Worm (Caenorhabditis elegans) whole organism, L2 larva: Measurements from ENCODE around the gene srt-4.
"Not testable (repeated sequence)": the region's sequence is repeated elsewhere in the genome, so short reads cannot be mapped to it uniquely, and the experiment has no call there.

Source experiments
- ZK546.5 ChIP-seq: sonication (generic microtip); optimal IDR thresholded peaks from 2 replicates; lab custom pipeline; 2017; ENCODE audit warnings: missing biosample characterization, missing genetic modification characterization
- aly-2 ChIP-seq: fragments of 150-350 bp; optimal IDR thresholded peaks from 2 replicates; lab custom pipeline; 2014; ENCODE audit warnings: missing biosample characterization, missing genetic modification characterization
- ama-1 ChIP-seq: fragments of 150-350 bp; optimal IDR thresholded peaks from 2 replicates; lab custom pipeline; 2018; ENCODE audit warnings: inconsistent platforms
- ceh-82 ChIP-seq: fragments of 150-350 bp; optimal IDR thresholded peaks from 2 replicates; lab custom pipeline; 2014; ENCODE audit warnings: missing biosample characterization, missing genetic modification characterization
- dmd-4 ChIP-seq: sonication (generic microtip); optimal IDR thresholded peaks from 2 replicates; lab custom pipeline; 2017; ENCODE audit warnings: missing biosample characterization, missing genetic modification characterization
- elt-1 ChIP-seq: fragments of 150-350 bp; optimal IDR thresholded peaks from 2 replicates; lab custom pipeline; 2014; ENCODE audit warnings: missing biosample characterization, missing genetic modification characterization
- fos-1 ChIP-seq: fragments of 150-350 bp; optimal IDR thresholded peaks from 2 replicates; lab custom pipeline; 2014; ENCODE audit warnings: missing biosample characterization, missing genetic modification characterization
- mdl-1 ChIP-seq, 2 experiments: fragments of 150-350 bp in 1 of 2; sonication (generic microtip) in 1 of 2; optimal IDR thresholded peaks; 2 replicates each; lab custom pipeline; 2017; ENCODE audit warnings: missing biosample characterization in 2 of 2, missing genetic modification characterization in 2 of 2
- nhr-10 ChIP-seq: sonication (generic microtip); optimal IDR thresholded peaks from 2 replicates; lab custom pipeline; 2017; ENCODE audit warnings: missing biosample characterization, missing genetic modification characterization
- nhr-11 ChIP-seq: fragments of 150-350 bp; optimal IDR thresholded peaks from 2 replicates; lab custom pipeline; 2014; ENCODE audit warnings: missing biosample characterization, missing genetic modification characterization
- nhr-12 ChIP-seq: fragments of 150-350 bp; optimal IDR thresholded peaks from 2 replicates; lab custom pipeline; 2014; ENCODE audit warnings: missing biosample characterization, missing genetic modification characterization
- nhr-237 ChIP-seq: fragments of 150-350 bp; optimal IDR thresholded peaks from 2 replicates; lab custom pipeline; 2014; ENCODE audit warnings: missing biosample characterization, missing genetic modification characterization
- zag-1 ChIP-seq: fragments of 150-350 bp; optimal IDR thresholded peaks from 2 replicates; lab custom pipeline; 2014; ENCODE audit warnings: missing biosample characterization, missing genetic modification characterization
- ztf-1 ChIP-seq: fragments of 200-800 bp; sonication (Bioruptor generic); conservative IDR thresholded peaks from 2 replicates; pipeline ENCODE4 v1.3.6; 2022; ENCODE audit warnings: missing genetic modification characterization, missing compliant biosample characterization

DNA sequence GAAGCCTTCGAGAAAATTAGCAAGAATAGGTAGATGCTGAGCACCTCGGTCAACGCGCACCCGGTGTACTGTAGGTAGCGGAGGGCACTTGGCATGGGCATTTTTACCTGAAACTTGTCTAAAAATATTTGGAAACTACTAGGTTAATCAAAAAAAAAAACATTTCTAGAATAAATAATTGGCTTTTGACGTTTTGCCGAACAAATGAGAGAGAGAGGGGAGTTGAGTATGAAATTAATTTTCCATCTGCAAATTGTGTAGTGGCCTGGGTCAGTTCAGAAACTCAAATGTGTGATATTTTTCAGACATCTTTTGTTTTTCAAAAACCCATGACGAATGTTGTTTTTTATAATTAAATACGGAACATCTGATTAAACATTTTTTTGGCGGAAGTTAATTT is 41.4 kb upstream of the srt-4 start, which contains the start of gene Y45G12C.10:
- not testable (repeated sequence) for TF ChIP-seq nhr-11 (tag; lab: Kevin White, UChicago); ztf-1 (GFP tag; lab: Robert Waterston, UW); zag-1 (tag; lab: Kevin White, UChicago); nhr-12 (tag; lab: Kevin White, UChicago); aly-2 (tag; lab: Kevin White, UChicago); dmd-4 (tag; lab: Kevin White, UChicago); ceh-82 (tag; lab: Kevin White, UChicago); ZK546.5 (tag; lab: Kevin White, UChicago); elt-1; mdl-1 (tag; optimal IDR thresholded peaks at IDR 0.05; lab: Kevin White, UChicago); ama-1 (lab: Kevin White, UChicago); nhr-10 (tag; lab: Kevin White, UChicago); fos-1 (tag; lab: Kevin White, UChicago); nhr-237 (tag; lab: Kevin White, UChicago)
